Worm (Caenorhabditis elegans) whole organism, young adult: ENCODE measurements around the gene F10A3.17.

Experiments
- B0019.2 ChIP-seq: fragments of 200-800 bp; sonication (Bioruptor generic); conservative IDR thresholded peaks from 2 replicates; pipeline ENCODE4 v1.3.6; 2022; ENCODE audit warnings: missing genetic modification reagents, missing genetic modification characterization, missing compliant biosample characterization
- B0261.1 ChIP-seq: sonication (generic microtip); optimal IDR thresholded peaks from 2 replicates; lab custom pipeline; 2016; ENCODE audit warnings: mild to moderate bottlenecking, missing genetic modification characterization, moderate library complexity, missing compliant biosample characterization
- T26A5.8 ChIP-seq: sonication (generic microtip); optimal IDR thresholded peaks from 2 replicates; lab custom pipeline; 2016; ENCODE audit warnings: missing genetic modification characterization, missing compliant biosample characterization
- ama-1 ChIP-seq, 3 experiments: fragments of 150-350 bp in 1 of 3; sonication (generic microtip) in 2 of 3; optimal IDR thresholded peaks; 2 replicates each; lab custom pipeline; 2014 to 2018; ENCODE audit warnings: missing biosample characterization in 2 of 3, missing genetic modification characterization in 2 of 3, missing genetic modification reagents in 2 of 3
- attf-6 ChIP-seq: fragments of 200-800 bp; sonication (Bioruptor generic); IDR thresholded peaks from 2 replicates; pipeline ENCODE4 v1.3.6; 2022; ENCODE audit warnings: missing genetic modification reagents, missing genetic modification characterization, missing compliant biosample characterization
- bed-2 ChIP-seq: fragments of 200-800 bp; sonication (Bioruptor generic); IDR thresholded peaks from 2 replicates; pipeline ENCODE4 v1.3.6; 2022; ENCODE audit warnings: missing genetic modification reagents, missing genetic modification characterization, missing compliant biosample characterization
- ccch-3 ChIP-seq: fragments of 200-800 bp; sonication (Bioruptor generic); optimal IDR thresholded peaks from 2 replicates; lab custom pipeline; 2018; ENCODE audit warnings: mild to moderate bottlenecking, missing genetic modification characterization, missing compliant biosample characterization
- dpl-1 ChIP-seq: fragments of 150-350 bp; optimal IDR thresholded peaks from 2 replicates; lab custom pipeline; 2014; ENCODE audit warnings: missing biosample characterization, missing genetic modification reagents, missing genetic modification characterization
- ets-4 ChIP-seq: fragments of 200-800 bp; sonication (Bioruptor generic); optimal IDR thresholded peaks from 2 replicates; lab custom pipeline; 2018; ENCODE audit warnings: mild to moderate bottlenecking, missing genetic modification characterization, missing compliant biosample characterization
- hlh-26 ChIP-seq: fragments of 200-800 bp; sonication (Bioruptor generic); conservative IDR thresholded peaks from 2 replicates; pipeline ENCODE4 v1.3.6; 2022; ENCODE audit warnings: missing genetic modification reagents, missing genetic modification characterization, missing compliant biosample characterization
- lsl-1 ChIP-seq: fragments of 200-800 bp; sonication (Bioruptor generic); optimal IDR thresholded peaks from 2 replicates; lab custom pipeline; 2018; ENCODE audit warnings: mild to moderate bottlenecking, missing genetic modification characterization, moderate library complexity, missing compliant biosample characterization
- nfya-1 ChIP-seq: sonication (generic microtip); optimal IDR thresholded peaks from 2 replicates; lab custom pipeline; 2017; ENCODE audit warnings: antibody characterized with exemption, missing compliant biosample characterization, missing genetic modification characterization, borderline replicate concordance; ENCODE audit not compliant: insufficient read depth
- pha-4 ChIP-seq: fragments of 150-350 bp; sonication (generic microtip); optimal IDR thresholded peaks from 2 replicates; lab custom pipeline; 2014; ENCODE audit warnings: missing biosample characterization, missing genetic modification reagents, missing genetic modification characterization
- snpc-3.4 ChIP-seq: sonication (generic microtip); optimal IDR thresholded peaks from 2 replicates; lab custom pipeline; 2017; ENCODE audit warnings: missing genetic modification characterization, mild to moderate bottlenecking, missing compliant biosample characterization, antibody characterized with exemption, moderate library complexity, missing genotype, missing genetic modification reagents

DNA sequence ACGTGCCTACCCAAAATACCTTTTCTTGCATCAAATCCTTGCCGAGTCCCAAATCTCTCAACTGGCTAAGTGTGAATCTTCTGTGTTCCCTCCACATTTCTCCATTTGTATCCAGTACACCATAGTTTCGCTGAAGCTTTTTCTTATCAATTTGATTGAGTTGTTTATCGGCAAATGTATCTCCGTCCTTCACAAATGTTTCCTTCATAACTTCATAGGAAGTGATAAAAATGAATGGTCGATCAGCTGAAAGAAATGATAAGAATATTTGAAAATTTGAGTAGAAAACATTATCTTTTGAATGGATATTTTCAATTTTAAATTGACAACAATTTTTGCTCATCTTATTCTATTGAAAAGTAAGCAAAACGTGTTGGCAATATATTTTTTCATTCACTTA lies 15.7 kb upstream of the F10A3.17 start:
- no peak for TF ChIP-seq B0261.1
- no peak for TF ChIP-seq ccch-3 (GFP tag; lab: Kevin White, UChicago)
- TF ChIP-seq bed-2 (GFP tag; lab: Robert Waterston, UW): no peak
- no peak for TF ChIP-seq hlh-26
- no peak for TF ChIP-seq snpc-3.4 (tag; lab: Kevin White, UChicago)
- TF ChIP-seq ets-4 (GFP tag; lab: Kevin White, UChicago): no peak
- TF ChIP-seq T26A5.8 (tag; lab: Kevin White, UChicago): no peak
- no peak for TF ChIP-seq B0019.2 (GFP tag; lab: Robert Waterston, UW)
- TF ChIP-seq ama-1 (optimal IDR thresholded peaks at IDR 0.05; lab: Kevin White, UChicago): no peak
- TF ChIP-seq ama-1 (GFP tag; optimal IDR thresholded peaks at IDR 0.05; lab: Kevin White, UChicago): no peak
- no peak for TF ChIP-seq nfya-1 (tag; lab: Kevin White, UChicago)
- TF ChIP-seq pha-4 (tag; lab: Kevin White, UChicago): no peak
- TF ChIP-seq dpl-1 (GFP tag; lab: Kevin White, UChicago): no peak
- TF ChIP-seq attf-6 (GFP tag; lab: Robert Waterston, UW): no peak
- TF ChIP-seq lsl-1 (GFP tag; lab: Kevin White, UChicago): no peak
